Worm (Caenorhabditis elegans) whole organism, dauer: Measurements from ENCODE around the gene cyp-33B1.

Experiments
- unc-62 ChIP-seq: sonication (generic microtip); optimal IDR thresholded peaks from 2 replicates; lab custom pipeline; 2017; ENCODE audit warnings: missing biosample characterization, missing genetic modification reagents, missing genetic modification characterization

cyp-33B1 gene

ce11 chrV:9041030-9041429 is at the start of gene cyp-33B1:
Gene cyp-33B1 (plus strand): TSS chrV:9041330.
- TF ChIP-seq unc-62 (GFP tag; lab: Kevin White, UChicago): no peak

- no peak for TF ChIP-seq unc-62 (GFP tag; lab: Kevin White, UChicago)
Measured at ce11 chrV:8991679-8992078, 49.5 kb upstream of the cyp-33B1 start, which contains the start of gene F59E11.6. Gene F59E11.6 (plus strand): TSS chrV:8991789.

ce11 chrV:8994272-8994671 is 46.9 kb upstream of the cyp-33B1 start:
- TF ChIP-seq unc-62 (GFP tag; lab: Kevin White, UChicago): no peak

- TF ChIP-seq unc-62 (GFP tag; lab: Kevin White, UChicago): no peak
Measured at ce11 chrV:8994801-8995200, 46.3 kb upstream of the cyp-33B1 start, which contains the start of gene F59E11.5. Gene F59E11.5 (plus strand): TSS chrV:8995101.

ce11 chrV:9001175-9001574 is 40.0 kb upstream of the cyp-33B1 start, which contains the start of gene F59E11.2:
Gene F59E11.2 (plus strand): TSS chrV:9001475.
- TF ChIP-seq unc-62 (GFP tag; lab: Kevin White, UChicago): no peak

ce11 chrV:9003291-9003690 is 37.8 kb upstream of the cyp-33B1 start, which contains the start of gene srx-1:
Gene srx-1 (plus strand): TSS chrV:9003672.
- no peak for TF ChIP-seq unc-62 (GFP tag; lab: Kevin White, UChicago)

ce11 chrV:9005243-9005642 is 35.9 kb upstream of the cyp-33B1 start, which contains the start of gene srx-3:
Gene srx-3 (plus strand): TSS chrV:9005543.
- no peak for TF ChIP-seq unc-62 (GFP tag; lab: Kevin White, UChicago)

- no peak for TF ChIP-seq unc-62 (GFP tag; lab: Kevin White, UChicago)
Measured at ce11 chrV:9009175-9009574, 32.0 kb upstream of the cyp-33B1 start, which contains the start of gene srx-2. Gene srx-2 (plus strand): TSS chrV:9009475.

ce11 chrV:9013765-9014164 is 27.4 kb upstream of the cyp-33B1 start, which contains the start of gene srh-201:
Gene srh-201 (minus strand): TSS chrV:9013865.
- no peak for TF ChIP-seq unc-62 (GFP tag; lab: Kevin White, UChicago)

- TF ChIP-seq unc-62 (GFP tag; lab: Kevin White, UChicago): no peak
Measured at ce11 chrV:9015540-9015939, 25.6 kb upstream of the cyp-33B1 start, which contains the start of gene srt-18. Gene srt-18 (minus strand): TSS chrV:9015640.

ce11 chrV:9016479-9016878 is 24.7 kb upstream of the cyp-33B1 start, which contains the start of gene oac-40:
Gene oac-40 (plus strand): TSS chrV:9016779.
- no peak for TF ChIP-seq unc-62 (GFP tag; lab: Kevin White, UChicago)

- TF ChIP-seq unc-62 (GFP tag; lab: Kevin White, UChicago): no peak
Measured at ce11 chrV:9018871-9019270, 22.3 kb upstream of the cyp-33B1 start.

- no peak for TF ChIP-seq unc-62 (GFP tag; lab: Kevin White, UChicago)
Measured at ce11 chrV:9022078-9022477, 19.1 kb upstream of the cyp-33B1 start, which contains the start of gene oac-41. Gene oac-41 (minus strand): TSS chrV:9022178.

ce11 chrV:9024713-9025112 is 16.4 kb upstream of the cyp-33B1 start, which contains the start of gene bus-1:
Gene bus-1 (minus strand): TSS chrV:9024813.
- TF ChIP-seq unc-62 (GFP tag; lab: Kevin White, UChicago): no peak

- no peak for TF ChIP-seq unc-62 (GFP tag; lab: Kevin White, UChicago)
Measured at ce11 chrV:9030248-9030647, 10.9 kb upstream of the cyp-33B1 start, which contains the start of gene C25E10.5. Gene C25E10.5 (plus strand): TSS chrV:9030548.

ce11 chrV:9033267-9033666 is 7.9 kb upstream of the cyp-33B1 start, which contains the start of gene C25E10.4:
Gene C25E10.4 (plus strand): TSS chrV:9033567.
- no peak for TF ChIP-seq unc-62 (GFP tag; lab: Kevin White, UChicago)

ce11 chrV:9035685-9036084 is 5.4 kb upstream of the cyp-33B1 start, which contains the start of gene srsx-34:
Gene srsx-34 (plus strand): TSS chrV:9035985.
- TF ChIP-seq unc-62 (GFP tag; lab: Kevin White, UChicago): no peak
